Fruit fly (Drosophila melanogaster) whole organism, wandering third instar larva: ENCODE results near the gene Pdha.

Source experiments
- Abd-B ChIP-seq: fragments of >200 bp; optimal IDR thresholded peaks from 2 replicates; lab custom pipeline; 2017; ENCODE audit warnings: missing biosample characterization, missing genetic modification characterization
- Dif ChIP-seq: fragments of 200-275, 200-300 bp; sonication (Bioruptor generic); optimal IDR thresholded peaks from 2 replicates; lab custom pipeline; 2018; ENCODE audit warnings: missing biosample characterization, missing genetic modification characterization; ENCODE audit not compliant: partially characterized antibody
- GATAd ChIP-seq: sonication (Bioruptor generic); optimal IDR thresholded peaks from 2 replicates; lab custom pipeline; 2016; ENCODE audit warnings: missing biosample characterization, missing genetic modification characterization
- N ChIP-seq: fragments of >200 bp; optimal IDR thresholded peaks from 2 replicates; lab custom pipeline; 2018; ENCODE audit warnings: missing biosample characterization, missing external identifiers, missing genetic modification characterization
- OdsH ChIP-seq: fragments of 200-800 bp; sonication (Bioruptor generic); optimal IDR thresholded peaks from 2 replicates; lab custom pipeline; 2016; ENCODE audit warnings: missing biosample characterization, mild to moderate bottlenecking, missing genetic modification characterization
- Vsx2 ChIP-seq: fragments of 200-300, 225-300 bp; sonication (Bioruptor generic); optimal IDR thresholded peaks from 2 replicates; lab custom pipeline; 2018; ENCODE audit warnings: missing biosample characterization, missing genetic modification characterization; ENCODE audit not compliant: partially characterized antibody
- br ChIP-seq: fragments of 200-800 bp; sonication (Bioruptor generic); optimal IDR thresholded peaks from 2 replicates; lab custom pipeline; 2016; ENCODE audit warnings: missing biosample characterization, missing genetic modification characterization
- pan ChIP-seq: fragments of >200 bp; optimal IDR thresholded peaks from 2 replicates; lab custom pipeline; 2017
- psq ChIP-seq: fragments of 200-800 bp; sonication (Bioruptor generic); optimal IDR thresholded peaks from 3 replicates; lab custom pipeline; 2017; ENCODE audit warnings: missing biosample characterization, mild to moderate bottlenecking, missing genetic modification characterization, moderate library complexity

DNA sequence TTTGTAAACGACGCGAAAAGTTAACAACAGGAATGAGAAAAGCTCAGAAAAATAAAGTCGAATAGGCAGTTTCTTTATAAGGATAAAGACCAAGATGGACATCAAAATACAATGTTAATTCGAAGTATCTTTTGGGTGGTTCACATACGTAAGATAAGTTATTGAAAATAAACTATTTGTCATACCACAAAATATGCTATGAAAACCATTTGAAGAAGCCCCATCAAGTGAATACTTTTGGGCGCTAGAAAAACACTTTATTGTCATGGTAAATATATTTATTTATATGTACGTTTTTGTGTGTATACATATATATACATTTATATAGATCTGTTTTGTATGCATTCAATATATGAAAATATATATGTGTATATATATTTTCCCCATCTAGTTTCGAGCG is 44.2 kb upstream of the Pdha start:
- TF ChIP-seq Vsx2, result no peak
- TF ChIP-seq br (GFP tag; lab: Kevin White, UChicago), result no peak
- peak; percentile 39 for TF ChIP-seq N (GFP tag; lab: Kevin White, UChicago)
- TF ChIP-seq Dif (GFP tag; lab: Kevin White, UChicago), result no peak
- no peak for TF ChIP-seq psq (GFP tag; lab: Kevin White, UChicago)
- TF ChIP-seq Abd-B (GFP tag; lab: Kevin White, UChicago), result no peak
- TF ChIP-seq GATAd (GFP tag; lab: Kevin White, UChicago), result no peak
- TF ChIP-seq pan (lab: Kevin White, UChicago), result no peak
- TF ChIP-seq OdsH (GFP tag; lab: Kevin White, UChicago), result no peak
